Worm (Caenorhabditis elegans): ENCODE measurements around the gene Y71H2AM.12.
A peak's percentile ranks its signal among the peaks of the same experiment; 100 is the strongest.

Gene Y71H2AM.12

DNA sequence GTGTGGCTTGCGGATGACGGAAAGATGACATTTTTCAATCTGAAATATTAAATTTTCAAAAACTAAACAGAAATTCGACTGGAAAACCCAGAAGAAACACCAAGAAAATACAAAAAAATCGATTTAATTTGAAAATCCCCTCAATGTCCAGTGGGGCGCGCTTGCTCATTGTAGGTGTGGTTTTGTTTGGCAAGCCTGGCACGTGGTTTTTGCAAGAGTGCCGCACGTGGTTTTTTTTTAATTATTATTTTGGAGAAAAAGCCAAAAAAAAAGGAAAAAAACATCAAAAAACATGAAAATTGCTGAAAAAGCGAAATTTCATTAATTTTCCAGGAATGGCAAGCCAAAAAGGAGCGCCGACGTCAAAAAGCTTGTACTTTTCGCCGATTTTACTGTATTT, 34.7 kb upstream of the Y71H2AM.12 start, which contains the start of gene swsn-3 (continued):
- TF ChIP-seq pha-4 (tag; optimal IDR thresholded peaks at IDR 0.05) (peak; percentile 24), sdz-38 (tag; optimal IDR thresholded peaks at IDR 0.05) (no peak), Y95B8A.8 (GFP tag; IDR thresholded peaks at IDR 0.05) (no peak), ama-1 (optimal IDR thresholded peaks at IDR 0.05) (no peak), ama-1 (GFP tag; optimal IDR thresholded peaks at IDR 0.05) (peak; percentile 20 to 72), hmg-1.2 (GFP tag; IDR thresholded peaks at IDR 0.05) (peak; percentile 59), Y53F4B.3 (GFP tag; IDR thresholded peaks at IDR 0.05) (0 out of 2 replicates have a peak, but pooled peaks have one; percentile 15), D2030.7 (GFP tag; IDR thresholded peaks at IDR 0.05) (peak; percentile 79), tbx-9 (tag; optimal IDR thresholded peaks at IDR 0.05; ENCODE audit: borderline replicate concordance) (no peak), dpl-1 (GFP tag; optimal IDR thresholded peaks at IDR 0.05) (peak; percentile 65), rcor-1 (GFP tag; IDR thresholded peaks at IDR 0.05) (peak; percentile 86), F22D6.2 (tag; optimal IDR thresholded peaks at IDR 0.05) (no peak), F39B2.1 (GFP tag; IDR thresholded peaks at IDR 0.05) (no peak), F55B11.4 (tag; optimal IDR thresholded peaks at IDR 0.05; ENCODE audit: borderline replicate concordance, insufficient read depth) (no peak), F49E8.2 (tag; optimal IDR thresholded peaks at IDR 0.05; ENCODE audit: insufficient read depth) (peak; percentile 73), fkh-3 (tag; optimal IDR thresholded peaks at IDR 0.05) (no peak), akir-1 (GFP tag; optimal IDR thresholded peaks at IDR 0.05) (no peak), ztf-6 (GFP tag; IDR thresholded peaks at IDR 0.05) (no peak), tlf-1 (GFP tag; optimal IDR thresholded peaks at IDR 0.05) (peak; percentile 63), F37B4.10 (GFP tag; IDR thresholded peaks at IDR 0.05) (0 out of 2 replicates have a peak, but pooled peaks have one; percentile 58), madf-8 (GFP tag; conservative IDR thresholded peaks at IDR 0.05) (peak; percentile 42), snpc-1.3 (tag; optimal IDR thresholded peaks at IDR 0.05; ENCODE audit: insufficient read depth) (peak; percentile 75), lin-54 (GFP tag; optimal IDR thresholded peaks at IDR 0.05) (peak; percentile 86), ztf-3 (GFP tag; optimal IDR thresholded peaks at IDR 0.05) (no peak), die-1 (tag; optimal IDR thresholded peaks at IDR 0.05) (no peak), F10E7.11 (tag; optimal IDR thresholded peaks at IDR 0.05) (no peak), T26A5.8 (tag; optimal IDR thresholded peaks at IDR 0.05) (no peak), sptf-2 (GFP tag; optimal IDR thresholded peaks at IDR 0.05) (no peak), rec-8 (tag; optimal IDR thresholded peaks at IDR 0.05) (peak; percentile 56 to 88), lsy-27 (tag; optimal IDR thresholded peaks at IDR 0.05; ENCODE audit: borderline replicate concordance, insufficient read depth) (peak; percentile 72), lin-40 (tag; optimal IDR thresholded peaks at IDR 0.05) (peak; percentile 80), hlh-12 (tag; optimal IDR thresholded peaks at IDR 0.05) (no peak), ztf-28 (GFP tag; IDR thresholded peaks at IDR 0.05) (no peak), Y67H2A.10 (GFP tag; conservative IDR thresholded peaks at IDR 0.05) (peak; percentile 79)

ce11 chrIII:2760726-2761125, 26.8 kb upstream of the Y71H2AM.12 start, which contains the start of gene pho-9:
TSS of gene pho-9 (minus strand) at chrIII:2760816.
- TF ChIP-seq madf-8 (GFP tag; conservative IDR thresholded peaks at IDR 0.05) (no peak), ets-4 (GFP tag; optimal IDR thresholded peaks at IDR 0.05) (peak; percentile 70), unc-62 (GFP tag; optimal IDR thresholded peaks at IDR 0.05) (peak; percentile 4), let-607 (tag; optimal IDR thresholded peaks at IDR 0.05) (peak in 1 of 2 experiments; percentile 4), cebp-1 (GFP tag; IDR thresholded peaks at IDR 0.05) (peak; percentile 88; the same call in 1 of the 2 replicates), cebp-1 (tag; optimal IDR thresholded peaks at IDR 0.05) (peak; percentile 88), tlf-1 (GFP tag; optimal IDR thresholded peaks at IDR 0.05) (no peak), dox-1 (GFP tag; IDR thresholded peaks at IDR 0.05) (peak; percentile 66), F22D6.2 (tag; optimal IDR thresholded peaks at IDR 0.05) (no peak), B0261.1 (tag; optimal IDR thresholded peaks at IDR 0.05) (no peak), zim-3 (tag; optimal IDR thresholded peaks at IDR 0.05) (no peak), ceh-27 (GFP tag; optimal IDR thresholded peaks at IDR 0.05) (no peak), lsl-1 (GFP tag; optimal IDR thresholded peaks at IDR 0.05) (no peak), nhr-80 (tag; optimal IDR thresholded peaks at IDR 0.05) (peak; percentile 97), mcd-1 (GFP tag; IDR thresholded peaks at IDR 0.05) (0 out of 2 replicates have a peak, but pooled peaks have one; percentile 28), aptf-3 (GFP tag; IDR thresholded peaks at IDR 0.05) (no peak), mes-4 (tag; optimal IDR thresholded peaks at IDR 0.05) (no peak), Y53G8AR.9 (GFP tag; conservative IDR thresholded peaks at IDR 0.05) (no peak)

Measured in whole organism, young adult.